Worm (Caenorhabditis elegans) whole organism, midembryonic: ENCODE measurements around the gene R05H10.3.

Experiments
- T22C8.4 ChIP-seq: fragments of 200-800 bp; sonication (Bioruptor generic); IDR thresholded peaks from 2 replicates; pipeline ENCODE4 v1.3.6; 2022; ENCODE audit warnings: missing genetic modification characterization, missing compliant biosample characterization
- cog-1 ChIP-seq: sonication (generic microtip); optimal IDR thresholded peaks from 2 replicates; lab custom pipeline; 2016; ENCODE audit warnings: missing genetic modification characterization, missing compliant biosample characterization
- flt-1 ChIP-seq: fragments of 200-800 bp; sonication (Bioruptor generic); IDR thresholded peaks from 2 replicates; pipeline ENCODE4 v1.3.6; 2022; ENCODE audit warnings: missing genetic modification characterization, missing compliant biosample characterization
- klf-2 ChIP-seq: fragments of 200-800 bp; sonication (Bioruptor generic); conservative IDR thresholded peaks from 2 replicates; pipeline ENCODE4 v1.3.6; 2022; ENCODE audit warnings: missing genetic modification reagents, missing genetic modification characterization, missing compliant biosample characterization
- med-1 ChIP-seq: sonication (generic microtip); optimal IDR thresholded peaks from 2 replicates; lab custom pipeline; 2017; ENCODE audit warnings: missing genetic modification characterization, mild to moderate bottlenecking, missing compliant biosample characterization, antibody characterized with exemption, missing genetic modification reagents; ENCODE audit not compliant: insufficient read depth
- ref-1 ChIP-seq: fragments of 200-800 bp; sonication (Bioruptor generic); conservative IDR thresholded peaks from 2 replicates; pipeline ENCODE4 v1.3.6; 2022; ENCODE audit warnings: missing genetic modification reagents, missing genetic modification characterization, missing compliant biosample characterization
- tab-1 ChIP-seq: fragments of 200-800 bp; sonication (Bioruptor generic); IDR thresholded peaks from 2 replicates; pipeline ENCODE4 v1.3.6; 2022; ENCODE audit warnings: missing genetic modification characterization, missing compliant biosample characterization
- ztf-23 ChIP-seq: fragments of 200-800 bp; sonication (Bioruptor generic); IDR thresholded peaks from 2 replicates; pipeline ENCODE4 v1.3.6; 2022; ENCODE audit warnings: missing genetic modification reagents, missing genetic modification characterization, missing compliant biosample characterization
- ztf-29 ChIP-seq: fragments of 200-800 bp; sonication (Bioruptor generic); IDR thresholded peaks from 2 replicates; pipeline ENCODE4 v1.3.6; 2022; ENCODE audit warnings: missing genetic modification reagents, missing genetic modification characterization, missing compliant biosample characterization

R05H10.3 gene

DNA sequence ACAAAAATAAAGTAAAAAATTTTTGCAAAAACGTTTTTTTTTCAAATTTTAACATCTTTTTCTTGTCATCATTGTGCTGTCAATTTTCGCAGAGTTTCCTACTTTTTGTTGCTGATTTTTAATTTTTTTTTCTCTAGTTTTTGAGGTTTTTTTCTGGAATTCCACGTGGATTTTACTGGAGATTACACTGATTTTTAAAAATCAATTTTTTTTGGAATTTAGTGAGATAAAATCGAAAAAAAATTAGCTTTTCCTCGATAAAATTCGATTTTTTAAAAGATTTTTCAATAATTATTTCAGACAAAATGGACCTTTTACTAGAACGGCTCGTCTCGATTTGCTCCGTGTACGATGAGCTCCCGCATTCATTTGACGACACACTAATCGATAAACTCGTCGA lies at the start of gene R05H10.3:
R05H10.3 (plus strand) TSS at position 301 of the 400 bp plus-strand sequence.
- TF ChIP-seq flt-1 (GFP tag; lab: Robert Waterston, UW) (no peak), tab-1 (no peak), ref-1 (GFP tag; lab: Robert Waterston, UW) (no peak), klf-2 (GFP tag; lab: Robert Waterston, UW) (no peak)

DNA sequence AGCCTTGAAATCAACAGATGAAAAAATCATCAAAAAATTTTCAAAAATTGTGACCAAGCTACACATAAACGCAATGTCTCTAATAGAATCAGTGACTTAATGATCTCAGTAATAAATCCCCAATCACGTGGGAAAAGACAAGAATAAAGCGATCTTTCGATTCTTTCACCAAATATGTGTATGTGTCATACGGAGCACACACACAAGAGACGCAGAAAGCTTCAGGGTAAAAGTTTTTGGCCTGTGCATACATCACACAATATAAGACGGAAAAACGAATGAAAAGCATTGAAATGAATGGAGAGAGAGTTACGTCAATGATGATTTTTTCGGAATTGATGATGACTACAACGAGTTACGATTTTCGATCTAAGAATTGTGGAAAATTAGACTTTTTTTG lies 49.3 kb upstream of the R05H10.3 start:
- no peak for TF ChIP-seq flt-1 (GFP tag; lab: Robert Waterston, UW)

DNA sequence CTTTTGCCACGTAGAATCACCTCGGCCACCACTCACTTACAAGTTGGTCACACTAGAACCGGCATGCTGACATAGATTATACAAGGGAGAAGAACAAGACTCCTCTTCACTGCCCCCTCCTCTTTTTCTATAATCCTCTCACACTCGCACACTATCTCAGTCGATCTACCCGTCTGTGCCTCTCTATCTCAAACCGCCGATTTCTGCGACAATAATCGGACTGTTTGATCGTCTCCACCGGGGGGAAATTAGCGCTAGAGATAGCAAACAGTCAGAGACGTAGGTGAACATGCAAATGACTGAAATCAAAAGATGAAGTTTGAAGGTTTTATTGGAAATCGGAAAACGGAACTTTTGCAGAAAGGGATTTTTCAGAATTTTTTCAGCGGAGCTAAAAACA lies 47.3 kb upstream of the R05H10.3 start:
- TF ChIP-seq klf-2 (GFP tag; lab: Robert Waterston, UW) (no peak), cog-1 (tag; lab: Kevin White, UChicago) (peak; percentile 70)

DNA sequence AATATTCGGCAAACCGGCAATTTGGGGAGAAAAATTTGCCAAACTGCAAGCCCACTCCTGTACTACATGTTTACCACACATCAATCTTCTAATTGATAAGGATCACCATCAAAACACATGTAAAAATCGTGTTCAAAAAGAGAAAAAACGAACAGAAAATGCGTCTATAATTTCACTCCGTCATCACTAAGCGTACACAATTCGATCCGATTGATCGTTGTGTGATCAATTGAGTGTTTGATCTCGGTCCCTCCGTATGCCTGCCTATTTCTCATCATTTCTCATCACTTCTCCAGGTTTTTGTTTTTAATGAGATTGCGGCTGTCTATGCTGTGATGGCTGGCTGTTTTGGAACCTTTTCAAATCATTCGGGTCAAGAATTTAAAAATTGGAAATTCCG lies 44.3 kb upstream of the R05H10.3 start:
- TF ChIP-seq ref-1 (GFP tag; lab: Robert Waterston, UW) (no peak), med-1 (GFP tag; lab: Kevin White, UChicago) (no peak), ztf-23 (GFP tag; lab: Robert Waterston, UW) (no peak), T22C8.4 (GFP tag; lab: Robert Waterston, UW) (no peak), ztf-29 (no peak), tab-1 (no peak), flt-1 (GFP tag; lab: Robert Waterston, UW) (no peak), klf-2 (GFP tag; lab: Robert Waterston, UW) (no peak), cog-1 (tag; lab: Kevin White, UChicago) (no peak)

DNA sequence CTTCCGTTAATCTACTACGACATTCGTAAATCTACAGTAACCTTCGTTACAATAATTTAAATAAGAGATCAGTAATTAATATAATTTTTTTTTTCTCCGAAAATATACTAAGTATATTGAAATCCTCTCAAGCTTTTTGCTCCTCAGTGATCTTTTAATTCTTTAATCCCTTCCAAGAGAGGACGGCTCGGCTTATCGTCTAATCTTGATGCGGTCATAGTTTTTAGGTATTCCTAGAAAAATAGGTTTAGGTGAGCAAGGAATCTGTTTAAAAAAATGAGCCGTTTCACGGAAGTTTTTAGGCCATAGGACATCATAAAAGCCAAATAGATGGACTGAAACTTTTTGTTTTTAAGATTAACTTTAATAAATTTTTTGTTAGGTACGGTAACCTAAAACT lies 37.7 kb upstream of the R05H10.3 start:
- TF ChIP-seq ref-1 (GFP tag; lab: Robert Waterston, UW) (no peak), tab-1 (no peak), klf-2 (GFP tag; lab: Robert Waterston, UW) (no peak), med-1 (GFP tag; lab: Kevin White, UChicago) (no peak), cog-1 (tag; lab: Kevin White, UChicago) (no peak), T22C8.4 (GFP tag; lab: Robert Waterston, UW) (no peak), ztf-23 (GFP tag; lab: Robert Waterston, UW) (no peak), ztf-29 (no peak), flt-1 (GFP tag; lab: Robert Waterston, UW) (no peak)

DNA sequence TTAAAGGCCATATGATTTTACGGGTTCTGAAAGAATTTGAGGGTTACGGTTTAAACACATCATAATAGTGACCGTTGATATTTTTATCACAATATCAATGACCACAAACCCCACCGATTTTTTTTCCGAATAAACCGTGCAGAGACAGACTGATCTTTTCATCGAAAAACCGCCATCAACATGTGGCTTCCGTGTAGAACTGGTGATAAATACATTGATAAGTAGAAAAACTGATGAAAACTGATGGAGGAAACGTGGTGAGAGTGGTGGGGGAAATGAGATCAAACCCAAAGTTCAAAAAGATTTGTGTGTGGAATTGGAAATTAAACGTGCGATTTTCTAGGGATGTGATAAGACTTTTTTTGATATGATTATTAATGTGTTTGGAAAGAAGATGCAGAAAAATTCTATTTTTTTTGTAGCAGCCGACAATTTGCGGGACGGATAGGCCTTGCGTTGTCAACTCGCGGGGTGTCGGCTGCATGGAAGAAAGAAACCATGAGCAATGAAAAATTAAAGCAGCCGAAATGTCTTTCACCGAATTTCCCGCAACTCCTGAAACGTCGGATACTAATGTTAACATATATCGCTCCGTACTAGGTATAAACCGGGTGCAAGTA lies 31.0 kb upstream of the R05H10.3 start:
- TF ChIP-seq ztf-23 (GFP tag; lab: Robert Waterston, UW) = no peak
- no peak for TF ChIP-seq flt-1 (GFP tag; lab: Robert Waterston, UW)
- no peak for TF ChIP-seq cog-1 (tag; lab: Kevin White, UChicago)
- TF ChIP-seq ztf-29 = no peak
- TF ChIP-seq klf-2 (GFP tag; lab: Robert Waterston, UW) = no peak
- no peak for TF ChIP-seq tab-1

DNA sequence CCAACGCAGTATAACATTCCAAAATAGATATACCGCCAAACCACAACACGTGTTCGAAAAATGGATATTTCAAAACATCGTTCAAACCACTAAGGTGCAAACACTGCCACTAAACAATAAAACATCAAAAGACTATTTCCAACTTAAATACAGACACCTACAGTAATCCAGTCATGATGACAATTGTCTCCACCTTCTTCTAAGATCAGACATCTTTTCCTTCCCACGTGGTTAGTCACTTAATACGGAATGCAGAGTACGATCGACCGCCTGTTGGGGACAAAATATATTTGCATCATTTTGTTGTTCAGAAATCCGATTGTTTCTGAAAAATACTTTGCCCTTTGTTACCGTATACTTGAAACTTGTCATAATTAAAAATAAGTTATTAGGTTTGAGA lies 28.5 kb upstream of the R05H10.3 start:
- TF ChIP-seq flt-1 (GFP tag; lab: Robert Waterston, UW) = no peak
- TF ChIP-seq ztf-23 (GFP tag; lab: Robert Waterston, UW) = no peak
- no peak for TF ChIP-seq klf-2 (GFP tag; lab: Robert Waterston, UW)
- TF ChIP-seq cog-1 (tag; lab: Kevin White, UChicago) = no peak
- no peak for TF ChIP-seq med-1 (GFP tag; lab: Kevin White, UChicago)
- no peak for TF ChIP-seq tab-1
- no peak for TF ChIP-seq ref-1 (GFP tag; lab: Robert Waterston, UW)
- no peak for TF ChIP-seq T22C8.4 (GFP tag; lab: Robert Waterston, UW)
- TF ChIP-seq ztf-29 = no peak

DNA sequence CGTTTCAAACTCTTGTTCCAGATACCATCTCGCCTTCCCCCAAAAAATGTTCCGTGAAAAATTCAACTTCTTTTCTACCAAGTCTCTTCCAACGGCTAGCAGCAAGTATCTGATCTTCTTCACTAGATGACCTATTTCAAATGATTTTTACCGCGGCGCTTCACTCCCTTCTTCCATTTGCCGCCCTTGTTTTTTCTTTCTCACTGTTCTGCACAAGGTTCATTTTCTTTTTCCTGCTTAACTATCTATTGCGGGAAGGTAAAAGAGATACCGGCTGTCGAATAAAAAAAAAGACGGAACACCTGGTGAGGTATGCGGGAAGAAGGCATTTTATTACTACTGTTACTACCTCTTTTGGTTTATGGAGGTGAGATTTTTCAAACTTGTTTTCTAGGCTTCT lies 26.7 kb upstream of the R05H10.3 start, which contains the start of gene cdh-7:
cdh-7 (plus strand) TSS at position 214 of the 400 bp plus-strand sequence.
- TF ChIP-seq ztf-29 (no peak), T22C8.4 (GFP tag; lab: Robert Waterston, UW) (no peak), cog-1 (tag; lab: Kevin White, UChicago) (no peak), tab-1 (no peak), ref-1 (GFP tag; lab: Robert Waterston, UW) (no peak), ztf-23 (GFP tag; lab: Robert Waterston, UW) (no peak), med-1 (GFP tag; lab: Kevin White, UChicago) (no peak), klf-2 (GFP tag; lab: Robert Waterston, UW) (no peak), flt-1 (GFP tag; lab: Robert Waterston, UW) (no peak)

DNA sequence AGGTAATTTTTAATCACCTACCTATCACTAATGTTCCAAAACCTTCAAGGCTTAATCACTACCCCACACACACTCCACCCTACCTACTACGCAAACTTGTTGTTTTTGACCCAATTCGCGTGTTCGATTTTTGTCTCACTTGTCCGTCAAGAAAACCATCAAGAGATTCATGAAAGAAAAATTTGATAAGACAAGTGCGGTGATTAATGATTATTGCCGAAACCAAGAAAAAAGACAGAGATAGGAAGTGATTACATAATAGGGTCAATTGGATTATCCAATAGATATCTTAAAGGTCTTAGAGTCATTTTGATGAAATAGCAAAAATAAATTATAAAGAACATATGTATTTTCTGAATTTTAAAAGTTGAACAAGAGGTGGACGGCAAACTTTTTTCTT lies 25.5 kb upstream of the R05H10.3 start:
- TF ChIP-seq ref-1 (GFP tag; lab: Robert Waterston, UW) = no peak
- no peak for TF ChIP-seq ztf-23 (GFP tag; lab: Robert Waterston, UW)
- TF ChIP-seq T22C8.4 (GFP tag; lab: Robert Waterston, UW) = no peak
- no peak for TF ChIP-seq cog-1 (tag; lab: Kevin White, UChicago)
- no peak for TF ChIP-seq ztf-29
- TF ChIP-seq med-1 (GFP tag; lab: Kevin White, UChicago) = no peak
- no peak for TF ChIP-seq klf-2 (GFP tag; lab: Robert Waterston, UW)
- no peak for TF ChIP-seq tab-1
- TF ChIP-seq flt-1 (GFP tag; lab: Robert Waterston, UW) = no peak

DNA sequence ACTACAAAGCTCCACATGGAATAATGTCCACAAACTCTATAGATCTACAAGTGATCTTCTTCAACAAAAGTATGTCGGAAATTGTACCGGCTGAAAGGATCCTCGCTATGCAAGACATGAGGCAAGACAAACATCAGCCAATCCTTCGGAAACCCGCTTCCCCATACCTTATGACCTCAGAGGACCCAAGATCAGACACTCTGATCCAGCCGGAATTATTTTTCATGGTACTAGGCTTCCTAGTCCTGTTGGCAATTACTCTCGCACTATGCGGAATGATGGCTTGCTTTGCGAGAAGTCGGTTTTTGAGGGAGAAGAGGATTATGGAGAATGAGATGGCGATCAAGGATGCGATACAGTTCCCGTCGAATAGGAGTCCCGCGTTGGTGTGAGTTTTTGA lies 19.8 kb upstream of the R05H10.3 start:
- TF ChIP-seq med-1 (GFP tag; lab: Kevin White, UChicago) (no peak), ztf-23 (GFP tag; lab: Robert Waterston, UW) (no peak), ztf-29 (no peak), tab-1 (no peak), ref-1 (GFP tag; lab: Robert Waterston, UW) (no peak), klf-2 (GFP tag; lab: Robert Waterston, UW) (no peak), flt-1 (GFP tag; lab: Robert Waterston, UW) (no peak), cog-1 (tag; lab: Kevin White, UChicago) (no peak), T22C8.4 (GFP tag; lab: Robert Waterston, UW) (no peak)
